Worm (Caenorhabditis elegans): Measurements from ENCODE around the gene F10C1.8.
A peak's percentile ranks its signal among the peaks of the same experiment; 100 is the strongest.

The F10C1.8 gene

ce11 chrII:5714807-5715206 is 39.5 kb upstream of the F10C1.8 start, which contains the start of the genes tiar-1 and lelo-4 (continued):
- TF ChIP-seq ztf-6 (GFP tag; IDR thresholded peaks at IDR 0.05) (no peak), madf-3 (GFP tag; IDR thresholded peaks at IDR 0.05) (peak; percentile 99), D2030.7 (GFP tag; IDR thresholded peaks at IDR 0.05) (peak; percentile 19; the same call in 1 of the 2 replicates)

- TF ChIP-seq cebp-2 (GFP tag; IDR thresholded peaks at IDR 0.05) (no peak), madf-3 (GFP tag; IDR thresholded peaks at IDR 0.05) (0 out of 2 replicates have a peak, but pooled peaks have one; percentile 28), nhr-80 (tag; optimal IDR thresholded peaks at IDR 0.05) (peak; percentile 27)
Measured at ce11 chrII:5715745-5716357, 38.4 kb upstream of the F10C1.8 start, which contains the start of the genes C18A3.10 and C18A3.3. Gene C18A3.10 (minus strand): TSS chrII:5715845. Gene C18A3.3 (plus strand): TSS chrII:5716307.

- TF ChIP-seq F37B4.10 (GFP tag; IDR thresholded peaks at IDR 0.05) (no peak), hmg-20 (GFP tag; IDR thresholded peaks at IDR 0.05) (no peak), sdz-38 (tag; optimal IDR thresholded peaks at IDR 0.05) (no peak), B0019.2 (GFP tag; conservative IDR thresholded peaks at IDR 0.05) (no peak), rpc-1 (optimal IDR thresholded peaks at IDR 0.05) (no peak), rpc-1 (tag; optimal IDR thresholded peaks at IDR 0.05) (no peak), egl-18 (GFP tag; IDR thresholded peaks at IDR 0.05) (no peak), nfya-1 (tag; optimal IDR thresholded peaks at IDR 0.05; ENCODE audit: borderline replicate concordance, insufficient read depth) (no peak), nfyb-1 (GFP tag; IDR thresholded peaks at IDR 0.05) (no peak), madf-3 (GFP tag; IDR thresholded peaks at IDR 0.05) (no peak), snpc-1.1 (tag; optimal IDR thresholded peaks at IDR 0.05; ENCODE audit: insufficient read depth) (no peak), mel-28 (tag; optimal IDR thresholded peaks at IDR 0.05; ENCODE audit: borderline replicate concordance) (no peak), nfya-2 (GFP tag; IDR thresholded peaks at IDR 0.05) (no peak), ceh-40 (GFP tag; IDR thresholded peaks at IDR 0.05) (no peak)
Measured at ce11 chrII:5717831-5718230, 36.4 kb upstream of the F10C1.8 start, which contains the start of gene zipt-3. Gene zipt-3 (plus strand): TSS chrII:5718131.

ce11 chrII:5719848-5720247 is 34.4 kb upstream of the F10C1.8 start, which contains the start of gene damt-1:
Gene damt-1 (plus strand): TSS chrII:5720148.
- TF ChIP-seq ztf-6 (GFP tag; IDR thresholded peaks at IDR 0.05) (no peak), egrh-3 (GFP tag; IDR thresholded peaks at IDR 0.05) (no peak), C17E4.6 (GFP tag; IDR thresholded peaks at IDR 0.05) (no peak), hlh-12 (tag; optimal IDR thresholded peaks at IDR 0.05) (no peak), ztf-3 (GFP tag; optimal IDR thresholded peaks at IDR 0.05) (no peak), rec-8 (tag; optimal IDR thresholded peaks at IDR 0.05) (no peak), nhr-90 (tag; optimal IDR thresholded peaks at IDR 0.05) (no peak), egl-18 (GFP tag; IDR thresholded peaks at IDR 0.05) (no peak), F49E8.2 (tag; optimal IDR thresholded peaks at IDR 0.05; ENCODE audit: insufficient read depth) (no peak), bed-2 (GFP tag; IDR thresholded peaks at IDR 0.05) (no peak), dpl-1 (GFP tag; optimal IDR thresholded peaks at IDR 0.05) (no peak), lsl-1 (GFP tag; optimal IDR thresholded peaks at IDR 0.05) (no peak)

ce11 chrII:5725094-5725493 is 29.2 kb upstream of the F10C1.8 start:
- TF ChIP-seq ZK185.1 (tag; optimal IDR thresholded peaks at IDR 0.05; ENCODE audit: poor library complexity, severe bottlenecking) = peak; percentile 46
- TF ChIP-seq ekl-4 (GFP tag; IDR thresholded peaks at IDR 0.05) = no peak
- TF ChIP-seq C06A6.2 (GFP tag; conservative IDR thresholded peaks at IDR 0.05) = no peak
- TF ChIP-seq ceh-27 (GFP tag; optimal IDR thresholded peaks at IDR 0.05) = peak; percentile 34
- TF ChIP-seq K12H6.12 (tag; optimal IDR thresholded peaks at IDR 0.05) = peak; percentile 60
- peak; percentile 28; the same call in 1 of the 2 replicates for TF ChIP-seq hmg-1.2 (GFP tag; IDR thresholded peaks at IDR 0.05)
- TF ChIP-seq lin-35 (GFP tag; optimal IDR thresholded peaks at IDR 0.05) = peak in 1 of 3 experiments; percentile 36

Measured in whole organism, young adult.